Worm (Caenorhabditis elegans) whole organism, L2 larva: ENCODE measurements around the gene Y61A9LA.3.
A peak's percentile ranks its signal among the peaks of the same experiment; 100 is the strongest.

ENCODE experiments used
- F13H6.1 ChIP-seq: sonication (generic microtip); optimal IDR thresholded peaks from 2 replicates; lab custom pipeline; 2016; ENCODE audit warnings: missing genetic modification characterization, missing compliant biosample characterization
- R02D3.7 ChIP-seq: fragments of 150-350 bp; optimal IDR thresholded peaks from 2 replicates; lab custom pipeline; 2014; ENCODE audit warnings: missing biosample characterization, missing genetic modification characterization
- Y55F3AM.14 ChIP-seq: fragments of 200-800 bp; sonication (Bioruptor generic); optimal IDR thresholded peaks from 2 replicates; lab custom pipeline; 2018; ENCODE audit warnings: mild to moderate bottlenecking, missing genetic modification characterization, missing compliant biosample characterization
- ZK546.5 ChIP-seq: sonication (generic microtip); optimal IDR thresholded peaks from 2 replicates; lab custom pipeline; 2017; ENCODE audit warnings: missing biosample characterization, missing genetic modification characterization
- ama-1 ChIP-seq: fragments of 150-350 bp; optimal IDR thresholded peaks from 2 replicates; lab custom pipeline; 2018; ENCODE audit warnings: inconsistent platforms
- blmp-1 ChIP-seq: sonication (generic microtip); optimal IDR thresholded peaks from 2 replicates; lab custom pipeline; 2017; ENCODE audit warnings: missing genetic modification characterization, mild to moderate bottlenecking, missing compliant biosample characterization, antibody characterized with exemption, moderate library complexity; ENCODE audit not compliant: insufficient read depth
- ceh-16 ChIP-seq: fragments of 150-350 bp; optimal IDR thresholded peaks from 2 replicates; lab custom pipeline; 2014; ENCODE audit warnings: missing biosample characterization, missing genetic modification characterization
- ceh-82 ChIP-seq: fragments of 150-350 bp; optimal IDR thresholded peaks from 2 replicates; lab custom pipeline; 2014; ENCODE audit warnings: missing biosample characterization, missing genetic modification characterization
- crh-2 ChIP-seq: sonication (generic microtip); optimal IDR thresholded peaks from 2 replicates; lab custom pipeline; 2017; ENCODE audit warnings: missing biosample characterization, missing genetic modification characterization
- dmd-4 ChIP-seq: sonication (generic microtip); optimal IDR thresholded peaks from 2 replicates; lab custom pipeline; 2017; ENCODE audit warnings: missing biosample characterization, missing genetic modification characterization
- egl-27 ChIP-seq: sonication (generic microtip); optimal IDR thresholded peaks from 3 replicates; lab custom pipeline; 2017; ENCODE audit warnings: missing biosample characterization, missing genetic modification reagents, missing genetic modification characterization
- elt-1 ChIP-seq: fragments of 150-350 bp; optimal IDR thresholded peaks from 2 replicates; lab custom pipeline; 2014; ENCODE audit warnings: missing biosample characterization, missing genetic modification characterization
- elt-3 ChIP-seq: sonication (generic microtip); optimal IDR thresholded peaks from 2 replicates; lab custom pipeline; 2017; ENCODE audit warnings: missing biosample characterization, missing genetic modification characterization
- fos-1 ChIP-seq: fragments of 150-350 bp; optimal IDR thresholded peaks from 2 replicates; lab custom pipeline; 2014; ENCODE audit warnings: missing biosample characterization, missing genetic modification characterization
- gmeb-1 ChIP-seq: fragments of 150-350 bp; optimal IDR thresholded peaks from 2 replicates; lab custom pipeline; 2014; ENCODE audit warnings: missing biosample characterization, missing genetic modification characterization
- lin-11 ChIP-seq: fragments of 150-350 bp; sonication (generic microtip); optimal IDR thresholded peaks from 2 replicates; lab custom pipeline; 2014; ENCODE audit warnings: missing biosample characterization, missing genetic modification characterization, inconsistent platforms, mixed read lengths
- lin-13 ChIP-seq: fragments of 150-350 bp; optimal IDR thresholded peaks from 2 replicates; lab custom pipeline; 2014; ENCODE audit warnings: missing biosample characterization, missing genetic modification reagents, missing genetic modification characterization
- lsy-2 ChIP-seq, 2 experiments: fragments of 150-350 bp in 1 of 2; sonication (generic microtip) in 1 of 2; optimal IDR thresholded peaks; 2 replicates each; lab custom pipeline; 2014 to 2017; ENCODE audit warnings: missing biosample characterization in 2 of 2, missing genetic modification characterization in 2 of 2
- mab-5 ChIP-seq: fragments of 150-350 bp; optimal IDR thresholded peaks from 2 replicates; lab custom pipeline; 2014; ENCODE audit warnings: missing biosample characterization, missing genetic modification characterization
- mbf-1 ChIP-seq: sonication (generic microtip); optimal IDR thresholded peaks from 2 replicates; lab custom pipeline; 2017; ENCODE audit warnings: missing biosample characterization, missing genetic modification characterization
- mdl-1 ChIP-seq, 2 experiments: fragments of 150-350 bp in 1 of 2; sonication (generic microtip) in 1 of 2; optimal IDR thresholded peaks; 2 replicates each; lab custom pipeline; 2017; ENCODE audit warnings: missing biosample characterization in 2 of 2, missing genetic modification characterization in 2 of 2
- nhr-11 ChIP-seq: fragments of 150-350 bp; optimal IDR thresholded peaks from 2 replicates; lab custom pipeline; 2014; ENCODE audit warnings: missing biosample characterization, missing genetic modification characterization
- nhr-129 ChIP-seq: fragments of 150-350 bp; optimal IDR thresholded peaks from 2 replicates; lab custom pipeline; 2014; ENCODE audit warnings: missing biosample characterization, missing genetic modification characterization
- nhr-23 ChIP-seq: fragments of 150-350 bp; optimal IDR thresholded peaks from 2 replicates; lab custom pipeline; 2014; ENCODE audit warnings: missing biosample characterization, missing genetic modification reagents, missing genetic modification characterization
- nhr-25 ChIP-seq: fragments of 150-350 bp; sonication (generic microtip); optimal IDR thresholded peaks from 3 replicates; lab custom pipeline; 2014; ENCODE audit warnings: missing biosample characterization, missing genetic modification characterization
- nhr-6 ChIP-seq: fragments of 150-350 bp; optimal IDR thresholded peaks from 2 replicates; lab custom pipeline; 2014; ENCODE audit warnings: missing biosample characterization, missing genetic modification characterization
- nhr-77 ChIP-seq: fragments of 150-350 bp; optimal IDR thresholded peaks from 2 replicates; lab custom pipeline; 2014; ENCODE audit warnings: missing biosample characterization, missing genetic modification characterization
- peb-1 ChIP-seq: fragments of 150-350 bp; optimal IDR thresholded peaks from 2 replicates; lab custom pipeline; 2014; ENCODE audit warnings: missing biosample characterization, missing genetic modification characterization
- sem-4 ChIP-seq: fragments of 150-350 bp; optimal IDR thresholded peaks from 2 replicates; lab custom pipeline; 2014; ENCODE audit warnings: missing biosample characterization, missing genetic modification reagents, missing genetic modification characterization
- skn-1 ChIP-seq: sonication (generic microtip); optimal IDR thresholded peaks from 2 replicates; lab custom pipeline; 2017; ENCODE audit warnings: missing biosample characterization, missing genetic modification characterization
- sma-9 ChIP-seq, 2 experiments: fragments of 150-350 bp in 1 of 2; sonication (generic microtip) in 1 of 2; optimal IDR thresholded peaks; 2 replicates each; lab custom pipeline; 2014 to 2016; ENCODE audit warnings: missing genetic modification characterization in 2 of 2, mild to moderate bottlenecking in 1 of 2, missing biosample characterization in 1 of 2, missing compliant biosample characterization in 1 of 2, missing genetic modification reagents in 1 of 2, moderate library complexity in 1 of 2
- unc-39 ChIP-seq: fragments of 150-350 bp; optimal IDR thresholded peaks from 2 replicates; lab custom pipeline; 2014; ENCODE audit warnings: missing biosample characterization, missing genetic modification characterization
- unc-55 ChIP-seq: fragments of 150-350 bp; sonication (generic microtip); optimal IDR thresholded peaks from 3 replicates; lab custom pipeline; 2014; ENCODE audit warnings: missing biosample characterization, missing genetic modification reagents, missing genetic modification characterization
- unc-62 ChIP-seq: fragments of 150-350 bp; optimal IDR thresholded peaks from 2 replicates; lab custom pipeline; 2014; ENCODE audit warnings: missing biosample characterization, missing genetic modification reagents, missing genetic modification characterization
- zag-1 ChIP-seq: fragments of 150-350 bp; optimal IDR thresholded peaks from 2 replicates; lab custom pipeline; 2014; ENCODE audit warnings: missing biosample characterization, missing genetic modification characterization
- ztf-1 ChIP-seq: fragments of 200-800 bp; sonication (Bioruptor generic); conservative IDR thresholded peaks from 2 replicates; pipeline ENCODE4 v1.3.6; 2022; ENCODE audit warnings: missing genetic modification characterization, missing compliant biosample characterization
- ztf-11 ChIP-seq: sonication (generic microtip); optimal IDR thresholded peaks from 2 replicates; lab custom pipeline; 2017; ENCODE audit warnings: missing biosample characterization, missing genetic modification characterization
- ztf-4 ChIP-seq: fragments of 150-350 bp; optimal IDR thresholded peaks from 2 replicates; lab custom pipeline; 2014; ENCODE audit warnings: missing biosample characterization, missing genetic modification characterization

Y61A9LA.3 gene

DNA sequence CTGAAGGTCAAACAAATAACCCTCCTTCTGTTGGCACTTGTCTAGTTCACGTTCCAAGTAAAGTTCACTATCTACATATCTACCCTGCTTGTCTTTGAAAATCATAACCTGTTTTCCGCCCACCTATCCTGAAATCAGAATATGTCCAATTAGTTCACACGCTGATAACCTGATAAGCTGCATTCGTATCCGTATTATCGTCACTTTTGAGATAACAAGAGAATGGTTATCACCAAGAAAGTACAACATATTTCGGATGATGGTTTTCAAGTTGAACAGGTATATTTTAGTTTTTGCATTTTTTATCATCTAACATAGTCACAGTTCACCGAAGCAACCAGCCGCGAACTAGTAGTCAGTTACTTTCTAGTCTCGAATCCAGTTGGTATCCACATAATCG, 19.9 kb downstream of the Y61A9LA.3 start:
- TF ChIP-seq nhr-11 (tag; lab: Kevin White, UChicago) (no peak), crh-2 (tag; lab: Kevin White, UChicago) (no peak), gmeb-1 (tag; lab: Kevin White, UChicago) (no peak), sma-9 (GFP tag; optimal IDR thresholded peaks at IDR 0.05; lab: Kevin White, UChicago) (no peak), sma-9 (tag; optimal IDR thresholded peaks at IDR 0.05; lab: Kevin White, UChicago) (no peak), elt-3 (tag; lab: Kevin White, UChicago) (no peak), nhr-25 (tag; lab: Kevin White, UChicago) (no peak), ztf-11 (no peak), unc-39 (tag; lab: Kevin White, UChicago) (no peak), elt-1 (tag; lab: Kevin White, UChicago) (no peak), lsy-2 (tag; optimal IDR thresholded peaks at IDR 0.05; lab: Kevin White, UChicago) (no peak), nhr-77 (no peak), mbf-1 (tag; lab: Kevin White, UChicago) (no peak), skn-1 (tag; lab: Kevin White, UChicago) (no peak), dmd-4 (tag; lab: Kevin White, UChicago) (no peak), peb-1 (tag; lab: Kevin White, UChicago) (no peak), nhr-6 (tag; lab: Kevin White, UChicago) (no peak), nhr-129 (tag; lab: Kevin White, UChicago) (no peak), egl-27 (tag; lab: Kevin White, UChicago) (no peak), lin-13 (no peak)

- TF ChIP-seq mdl-1 (tag; optimal IDR thresholded peaks at IDR 0.05; lab: Kevin White, UChicago), result no peak
- peak; percentile 27 for TF ChIP-seq gmeb-1 (tag; lab: Kevin White, UChicago)
- peak; percentile 62 for TF ChIP-seq fos-1 (tag; lab: Kevin White, UChicago)
Observed at ce11 chrV:4598489-4598888, 27.6 kb downstream of the Y61A9LA.3 start.

DNA sequence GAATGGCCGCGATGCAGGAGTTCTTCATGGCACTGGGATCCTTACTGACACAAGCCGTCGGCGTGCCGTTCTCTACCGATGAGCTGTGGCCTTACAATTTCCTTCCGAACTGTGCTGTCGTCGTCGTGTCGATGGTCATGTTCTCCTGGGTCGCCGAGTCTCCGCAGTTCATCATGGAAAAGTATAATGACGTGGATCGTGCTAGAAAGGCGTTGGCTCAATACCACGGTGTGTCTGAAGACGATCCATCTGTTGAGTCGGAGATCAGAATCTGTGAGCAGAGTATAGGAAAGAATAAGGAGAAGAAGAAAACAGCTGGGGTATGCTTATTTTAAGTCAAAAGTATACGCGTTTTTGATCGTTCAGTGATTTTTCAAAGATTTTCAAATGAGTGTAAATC, 28.3 kb downstream of the Y61A9LA.3 start:
- TF ChIP-seq ztf-1 (GFP tag; lab: Robert Waterston, UW) (no peak), lsy-2 (tag; optimal IDR thresholded peaks at IDR 0.05; lab: Kevin White, UChicago) (no peak), ztf-4 (tag; lab: Kevin White, UChicago) (no peak), unc-39 (tag; lab: Kevin White, UChicago) (no peak), ztf-11 (no peak), Y55F3AM.14 (GFP tag; lab: Kevin White, UChicago) (no peak), egl-27 (tag; lab: Kevin White, UChicago) (no peak), sem-4 (tag; lab: Kevin White, UChicago) (no peak), unc-62 (no peak), R02D3.7 (tag; lab: Kevin White, UChicago) (no peak), elt-1 (tag; lab: Kevin White, UChicago) (no peak), F13H6.1 (tag; lab: Kevin White, UChicago) (no peak), blmp-1 (tag; lab: Kevin White, UChicago) (no peak), nhr-11 (tag; lab: Kevin White, UChicago) (no peak), ceh-82 (tag; lab: Kevin White, UChicago) (no peak), crh-2 (tag; lab: Kevin White, UChicago) (no peak)

ce11 chrV:4606828-4607227, 35.9 kb downstream of the Y61A9LA.3 start, which contains the start of gene txt-6:
Gene txt-6, minus strand, starts transcription at chrV:4606928.
- TF ChIP-seq ceh-16 (tag; lab: Kevin White, UChicago) (no peak), nhr-23 (no peak), mab-5 (no peak), blmp-1 (tag; lab: Kevin White, UChicago) (no peak), ZK546.5 (no peak), unc-55 (GFP tag; lab: Kevin White, UChicago) (no peak), sem-4 (tag; lab: Kevin White, UChicago) (no peak), zag-1 (no peak), skn-1 (tag; lab: Kevin White, UChicago) (no peak), nhr-11 (tag; lab: Kevin White, UChicago) (no peak), nhr-6 (tag; lab: Kevin White, UChicago) (no peak), lin-11 (tag; lab: Kevin White, UChicago) (no peak), fos-1 (tag; lab: Kevin White, UChicago) (no peak), ama-1 (no peak)
- TF ChIP-seq, all 48 proteins: peak for 0
